Worm (Caenorhabditis elegans): ENCODE measurements around the gene C34F11.8.

DNA sequence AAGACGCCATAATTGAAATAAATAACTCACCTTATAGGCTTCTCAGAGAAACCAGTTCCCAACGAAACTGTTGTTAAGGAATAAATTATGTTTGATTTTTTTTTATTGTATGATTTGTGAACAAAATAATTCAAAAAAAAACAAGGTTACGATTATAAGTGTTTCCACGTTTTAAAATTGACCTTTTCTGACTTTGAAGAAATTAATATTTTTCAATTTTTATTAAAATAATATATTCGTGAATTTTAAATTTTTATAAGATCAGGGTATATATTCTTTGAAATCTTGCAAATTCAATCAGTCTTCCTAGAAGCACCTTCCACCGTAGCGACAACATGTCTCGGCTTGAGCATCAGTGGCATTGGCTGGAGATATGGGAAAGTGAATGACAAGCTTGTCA is 36.4 kb downstream of the C34F11.8 start, which contains the start of gene C27D6.3:
- no peak for TF ChIP-seq dpl-1 (GFP tag; optimal IDR thresholded peaks at IDR 0.05)
- TF ChIP-seq egl-27 (tag; optimal IDR thresholded peaks at IDR 0.05): no peak
- no peak for TF ChIP-seq fos-1 (tag; optimal IDR thresholded peaks at IDR 0.05)
- TF ChIP-seq nhr-237 (tag; optimal IDR thresholded peaks at IDR 0.05): no peak
- TF ChIP-seq ceh-8 (GFP tag; optimal IDR thresholded peaks at IDR 0.05): no peak

All from whole organism, L1 larva.